Fruit fly (Drosophila melanogaster) whole organism, embryonic: ENCODE results near the gene mAcon1.
A peak's percentile ranks its signal among the peaks of the same experiment; 100 is the strongest.

Source experiments
- Awh ChIP-seq: fragments of 200-800 bp; sonication (Bioruptor generic); IDR thresholded peaks from 2 replicates; pipeline ENCODE4, ENCODE4 v1.3.6; 2022; ENCODE audit warnings: missing biosample characterization, missing genetic modification characterization
- C15 ChIP-seq: fragments of 200-800 bp; sonication (Bioruptor generic); IDR thresholded peaks from 3 replicates; pipeline ENCODE4 v1.3.6; 2022; ENCODE audit warnings: missing biosample characterization, missing genetic modification characterization
- CG11093 ChIP-seq: fragments of 200-800 bp; sonication (Bioruptor generic); IDR thresholded peaks from 3 replicates; pipeline ENCODE4 v1.3.6; 2022; ENCODE audit warnings: missing biosample characterization, missing genetic modification characterization
- CG12219 ChIP-seq: fragments of 200-800 bp; sonication (Bioruptor generic); optimal IDR thresholded peaks from 3 replicates; lab custom pipeline; 2018; ENCODE audit warnings: missing biosample characterization, mild to moderate bottlenecking, missing genetic modification characterization
- CG12391 ChIP-seq: fragments of 200-800 bp; sonication (Bioruptor generic); optimal IDR thresholded peaks from 3 replicates; lab custom pipeline; 2018; ENCODE audit warnings: missing biosample characterization, mild to moderate bottlenecking, missing genetic modification characterization, moderate library complexity
- CG13287 ChIP-seq: fragments of 200-800 bp; sonication (Bioruptor generic); IDR thresholded peaks from 2 replicates; pipeline ENCODE4 v1.3.6; 2022; ENCODE audit warnings: missing biosample characterization, missing genetic modification characterization; ENCODE audit not compliant: partially characterized antibody
- CG14710 ChIP-seq: fragments of 200-800 bp; sonication (Bioruptor generic); optimal IDR thresholded peaks from 3 replicates; lab custom pipeline; 2019; ENCODE audit warnings: missing biosample characterization, mild to moderate bottlenecking, missing genetic modification characterization, moderate library complexity
- CG15073 ChIP-seq: fragments of 200-800 bp; sonication (Bioruptor generic); optimal IDR thresholded peaks from 2 replicates; lab custom pipeline; 2016; ENCODE audit warnings: missing biosample characterization, missing genetic modification characterization
- CG16779 ChIP-seq: fragments of 200-800 bp; sonication (Bioruptor generic); IDR thresholded peaks from 2 replicates; pipeline ENCODE4 v1.3.6; 2022; ENCODE audit warnings: missing biosample characterization, missing genetic modification characterization
- CG16813 ChIP-seq: fragments of 200-800 bp; sonication (Bioruptor generic); IDR thresholded peaks from 3 replicates; pipeline ENCODE4 v1.3.6; 2022; ENCODE audit warnings: missing biosample characterization, missing genetic modification characterization; ENCODE audit not compliant: partially characterized antibody
- CG18476 ChIP-seq: fragments of 200-800 bp; sonication (Bioruptor generic); optimal IDR thresholded peaks from 2 replicates; lab custom pipeline; 2016; ENCODE audit warnings: missing biosample characterization, mild to moderate bottlenecking, missing genetic modification characterization
- CG2875 ChIP-seq: fragments of 200-800 bp; sonication (Bioruptor generic); optimal IDR thresholded peaks from 2 replicates; lab custom pipeline; 2017; ENCODE audit warnings: missing biosample characterization, mild to moderate bottlenecking, missing genetic modification characterization, missing genetic modification reagents
- CG30403 ChIP-seq: fragments of 200-800 bp; sonication (Bioruptor generic); optimal IDR thresholded peaks from 3 replicates; lab custom pipeline; 2016; ENCODE audit warnings: missing biosample characterization, missing genetic modification characterization
- CG3407 ChIP-seq: fragments of 200-800 bp; sonication (Bioruptor generic); optimal IDR thresholded peaks from 2 replicates; lab custom pipeline; 2018; ENCODE audit warnings: missing biosample characterization, mild to moderate bottlenecking, missing genetic modification characterization
- CG7839 ChIP-seq: fragments of 200-800 bp; sonication (Bioruptor generic); optimal IDR thresholded peaks from 3 replicates; lab custom pipeline; 2018; ENCODE audit warnings: missing biosample characterization, mild to moderate bottlenecking, missing genetic modification characterization, moderate library complexity
- CG7987 ChIP-seq: fragments of 200-800 bp; sonication (Bioruptor generic); optimal IDR thresholded peaks from 2 replicates; lab custom pipeline; 2018; ENCODE audit warnings: missing biosample characterization, mild to moderate bottlenecking, missing genetic modification characterization, moderate library complexity
- Doc2 ChIP-seq: fragments of 200-800 bp; sonication (Bioruptor generic); IDR thresholded peaks from 2 replicates; pipeline ENCODE4 v1.3.6; 2022; ENCODE audit warnings: missing biosample characterization, missing genetic modification characterization
- Dp ChIP-seq: fragments of 200-800 bp; sonication (Bioruptor generic); optimal IDR thresholded peaks from 2 replicates; lab custom pipeline; 2018; ENCODE audit warnings: missing biosample characterization, mild to moderate bottlenecking, missing genetic modification characterization, moderate library complexity
- E2f1 ChIP-seq: fragments of 200-800 bp; sonication (Bioruptor generic); IDR thresholded peaks from 2 replicates; pipeline ENCODE4 v1.3.6; 2022; ENCODE audit warnings: missing biosample characterization, missing genetic modification characterization
- Ets97D ChIP-seq: fragments of 200-800 bp; sonication (Bioruptor generic); optimal IDR thresholded peaks from 3 replicates; lab custom pipeline; 2016; ENCODE audit warnings: missing biosample characterization, missing genetic modification characterization
- HHEX ChIP-seq: fragments of 200-800 bp; sonication (Bioruptor generic); optimal IDR thresholded peaks from 3 replicates; lab custom pipeline; 2017; ENCODE audit warnings: missing biosample characterization, mild to moderate bottlenecking, missing genetic modification characterization, missing genetic modification reagents
- HmgD ChIP-seq: fragments of 200-800 bp; sonication (Bioruptor generic); optimal IDR thresholded peaks from 3 replicates; lab custom pipeline; 2016; ENCODE audit warnings: missing biosample characterization, missing genetic modification characterization
- Hsf ChIP-seq: fragments of 200-800 bp; sonication (Bioruptor generic); optimal IDR thresholded peaks from 3 replicates; lab custom pipeline; 2016; ENCODE audit warnings: missing biosample characterization, missing genetic modification characterization
- Mad ChIP-seq: fragments of 200-800 bp; sonication (Bioruptor generic); optimal IDR thresholded peaks from 2 replicates; lab custom pipeline; 2016; ENCODE audit warnings: missing biosample characterization, missing genetic modification characterization
- Myb ChIP-seq: fragments of 200-800 bp; sonication (Bioruptor generic); optimal IDR thresholded peaks from 2 replicates; lab custom pipeline; 2016; ENCODE audit warnings: missing biosample characterization, missing genetic modification characterization
- Opbp ChIP-seq: fragments of 200-800 bp; sonication (Bioruptor generic); IDR thresholded peaks from 3 replicates; pipeline ENCODE4 v1.3.6; 2022; ENCODE audit warnings: missing biosample characterization, missing genetic modification characterization; ENCODE audit not compliant: partially characterized antibody
- Six4 ChIP-seq: fragments of 200-800 bp; sonication (Bioruptor generic); optimal IDR thresholded peaks from 2 replicates; lab custom pipeline; 2016; ENCODE audit warnings: missing biosample characterization, missing genetic modification characterization
- Sry-δ ChIP-seq: fragments of 200-800 bp; sonication (Bioruptor generic); optimal IDR thresholded peaks from 2 replicates; lab custom pipeline; 2016; ENCODE audit warnings: missing biosample characterization, missing genetic modification characterization
- Xrp1 ChIP-seq: fragments of 200-800 bp; sonication (Bioruptor generic); IDR thresholded peaks from 2 replicates; pipeline ENCODE4 v1.3.6; 2022; ENCODE audit warnings: missing biosample characterization, missing genetic modification characterization
- ato ChIP-seq: fragments of 200-800 bp; sonication (Bioruptor generic); IDR thresholded peaks from 2 replicates; pipeline ENCODE4 v1.3.6; 2022; ENCODE audit warnings: missing biosample characterization, missing genetic modification characterization; ENCODE audit not compliant: partially characterized antibody
- bab2 ChIP-seq: fragments of 200-800 bp; sonication (Bioruptor generic); optimal IDR thresholded peaks from 2 replicates; lab custom pipeline; 2016; ENCODE audit warnings: missing biosample characterization, missing genetic modification characterization
- cato ChIP-seq: fragments of 200-800 bp; sonication (Bioruptor generic); optimal IDR thresholded peaks from 2 replicates; lab custom pipeline; 2016; ENCODE audit warnings: missing biosample characterization, missing genetic modification characterization, borderline replicate concordance
- chn ChIP-seq: fragments of 200-800 bp; sonication (Bioruptor generic); optimal IDR thresholded peaks from 2 replicates; lab custom pipeline; 2016; ENCODE audit warnings: missing biosample characterization, missing genetic modification characterization
- corto ChIP-seq: fragments of 200-800 bp; sonication (Bioruptor generic); optimal IDR thresholded peaks from 2 replicates; lab custom pipeline; 2016; ENCODE audit warnings: missing biosample characterization, mild to moderate bottlenecking, missing genetic modification characterization, moderate library complexity
- croc ChIP-seq: fragments of 200-800 bp; sonication (Bioruptor generic); conservative IDR thresholded peaks from 3 replicates; pipeline ENCODE4 v1.3.6; 2022; ENCODE audit warnings: missing biosample characterization, missing genetic modification characterization
- dimm ChIP-seq: fragments of 200-800 bp; sonication (Bioruptor generic); IDR thresholded peaks from 2 replicates; pipeline ENCODE4 v1.3.6; 2022; ENCODE audit warnings: missing biosample characterization, missing genetic modification characterization
- dpn ChIP-seq, 2 experiments: fragments of 200-800 bp; sonication (Bioruptor generic); optimal IDR thresholded peaks; 3 replicates each; lab custom pipeline; 2016; ENCODE audit warnings: missing biosample characterization in 2 of 2, missing genetic modification characterization in 2 of 2
- fd3F ChIP-seq: fragments of 200-800 bp; sonication (Bioruptor generic); optimal IDR thresholded peaks from 2 replicates; lab custom pipeline; 2018; ENCODE audit warnings: missing biosample characterization, mild to moderate bottlenecking, missing genetic modification characterization, moderate library complexity
- fd96Cb ChIP-seq: fragments of 200-800 bp; sonication (Bioruptor generic); optimal IDR thresholded peaks from 2 replicates; lab custom pipeline; 2018; ENCODE audit warnings: missing biosample characterization, mild to moderate bottlenecking, missing genetic modification characterization, moderate library complexity
- maf-S ChIP-seq: fragments of 200-800 bp; sonication (Bioruptor generic); optimal IDR thresholded peaks from 2 replicates; lab custom pipeline; 2016; ENCODE audit warnings: missing biosample characterization, missing genetic modification characterization
- mirr ChIP-seq: fragments of 200-800 bp; sonication (Bioruptor generic); optimal IDR thresholded peaks from 3 replicates; lab custom pipeline; 2018; ENCODE audit warnings: missing biosample characterization, mild to moderate bottlenecking, missing genetic modification characterization
- org-1 ChIP-seq: fragments of 200-800 bp; sonication (Bioruptor generic); optimal IDR thresholded peaks from 2 replicates; lab custom pipeline; 2017; ENCODE audit warnings: missing biosample characterization, missing genetic modification characterization
- prd ChIP-seq, 3 experiments: fragments of >200 bp in 2 of 3; fragments of 200-800 bp in 1 of 3; sonication (Bioruptor generic) in 1 of 3; optimal IDR thresholded peaks in 2 of 3; IDR thresholded peaks in 1 of 3; 2 replicates in 2 of 3; 3 replicates in 1 of 3; pipeline versions ENCODE4 v1.3.6 to Lab custom; 2017 to 2022; ENCODE audit warnings: missing biosample characterization in 1 of 3, missing genetic modification characterization in 1 of 3
- pzg ChIP-seq: fragments of 200-800 bp; sonication (Bioruptor generic); optimal IDR thresholded peaks from 3 replicates; lab custom pipeline; 2018; ENCODE audit warnings: missing biosample characterization, mild to moderate bottlenecking, missing genetic modification characterization, moderate library complexity
- sc ChIP-seq, 3 experiments: fragments of >200 bp in 2 of 3; fragments of 200-800 bp in 1 of 3; sonication (Bioruptor generic) in 1 of 3; optimal IDR thresholded peaks; 2 replicates in 2 of 3; 3 replicates in 1 of 3; lab custom pipeline; 2017; ENCODE audit warnings: mild to moderate bottlenecking in 1 of 3, missing biosample characterization in 1 of 3, missing genetic modification characterization in 1 of 3, missing genetic modification reagents in 1 of 3
- sens ChIP-seq: fragments of 200-800 bp; sonication (Bioruptor generic); peaks from one replicate; lab custom pipeline; 2016; ENCODE audit warnings: missing biosample characterization, missing genetic modification characterization
- sima ChIP-seq: fragments of 200-800 bp; sonication (Bioruptor generic); optimal IDR thresholded peaks from 2 replicates; lab custom pipeline; 2016; ENCODE audit warnings: missing biosample characterization, missing genetic modification characterization
- toy ChIP-seq: fragments of 200-800 bp; sonication (Bioruptor generic); IDR thresholded peaks from 2 replicates; pipeline ENCODE4 v1.3.6; 2022; ENCODE audit warnings: missing biosample characterization, missing genetic modification characterization
- unc-4 ChIP-seq: fragments of 200-800 bp; sonication (Bioruptor generic); IDR thresholded peaks from 2 replicates; pipeline ENCODE4 v1.3.6; 2022; ENCODE audit warnings: missing biosample characterization, missing genetic modification characterization; ENCODE audit not compliant: partially characterized antibody
- vvl ChIP-seq: fragments of 200-800 bp; sonication (Bioruptor generic); IDR thresholded peaks from 2 replicates; pipeline ENCODE4 v1.3.6; 2022; ENCODE audit warnings: missing biosample characterization, missing genetic modification characterization

Gene mAcon1

dm6 chr2L:21221114-21221578 is 52.8 kb downstream of the mAcon1 start, which contains the start of gene CG8677:
CG8677 (plus strand) TSS chr2L:21221312.
- TF ChIP-seq CG2875 = no peak
- TF ChIP-seq Hsf = no peak
- no peak for TF ChIP-seq sc (optimal IDR thresholded peaks at IDR 0.05; lab: Kevin White, UChicago)
- TF ChIP-seq sc (GFP tag; optimal IDR thresholded peaks at IDR 0.05; lab: Kevin White, UChicago) = no peak
- TF ChIP-seq CG12391 (tag; lab: Kevin White, UChicago) = peak; percentile 51
- no peak for TF ChIP-seq Awh
- no peak for TF ChIP-seq E2f1
- TF ChIP-seq prd (optimal IDR thresholded peaks at IDR 0.05; lab: Kevin White, UChicago) = no peak
- TF ChIP-seq prd (GFP tag; IDR thresholded peaks at IDR 0.05; lab: Robert Waterston, UW) = no peak
- no peak for TF ChIP-seq CG12219
- TF ChIP-seq org-1 (GFP tag; lab: Kevin White, UChicago) = no peak
- TF ChIP-seq croc (GFP tag; lab: Robert Waterston, UW) = no peak
- TF ChIP-seq CG7987 = no peak
- TF ChIP-seq HmgD (GFP tag; lab: Kevin White, UChicago) = peak; percentile 22
- TF ChIP-seq C15 (GFP tag; lab: Robert Waterston, UW) = no peak
- TF ChIP-seq sima (GFP tag; lab: Kevin White, UChicago) = no peak
- TF ChIP-seq Mad (GFP tag; lab: Kevin White, UChicago) = no peak
- no peak for TF ChIP-seq unc-4 (GFP tag; lab: Robert Waterston, UW)
- TF ChIP-seq mirr = no peak
- TF ChIP-seq maf-S (GFP tag; lab: Kevin White, UChicago) = no peak
- peak; percentile 24 for TF ChIP-seq Dp (GFP tag; lab: Kevin White, UChicago)
- peak in 1 of 2 experiments; percentile 1 for TF ChIP-seq dpn (GFP tag; optimal IDR thresholded peaks at IDR 0.05; lab: Kevin White, UChicago)
- no peak for TF ChIP-seq ato (GFP tag; lab: Robert Waterston, UW)
- TF ChIP-seq Xrp1 (GFP tag; lab: Robert Waterston, UW) = no peak
- TF ChIP-seq CG7839 = no peak
- TF ChIP-seq chn (GFP tag; lab: Kevin White, UChicago) = no peak
- TF ChIP-seq CG16779 = no peak
- TF ChIP-seq sens (GFP tag; lab: Kevin White, UChicago) = peak; percentile 63
- TF ChIP-seq corto (GFP tag; lab: Kevin White, UChicago) = no peak
- TF ChIP-seq vvl = no peak
- TF ChIP-seq Opbp = 0 out of 3 replicates have a peak, but pooled peaks have one; percentile 40
- TF ChIP-seq CG18476 (GFP tag; lab: Kevin White, UChicago) = no peak
- 0 out of 3 replicates have a peak, but pooled peaks have one; percentile 36 for TF ChIP-seq CG16813 (GFP tag; lab: Robert Waterston, UW)
- no peak for TF ChIP-seq fd3F (GFP tag; lab: Kevin White, UChicago)
- TF ChIP-seq pzg (GFP tag; lab: Kevin White, UChicago) = peak; percentile 85
- TF ChIP-seq CG15073 = no peak
- no peak for TF ChIP-seq Six4
- peak; percentile 44 for TF ChIP-seq Ets97D (GFP tag; lab: Kevin White, UChicago)
- TF ChIP-seq CG13287 (GFP tag; lab: Robert Waterston, UW) = peak; percentile 30; the same call in 1 of the 2 replicates
- no peak for TF ChIP-seq CG11093 (GFP tag; lab: Robert Waterston, UW)
- TF ChIP-seq Myb (GFP tag; lab: Kevin White, UChicago) = peak; percentile 80
- peak; percentile 47 for TF ChIP-seq CG14710
- no peak for TF ChIP-seq CG30403 (GFP tag; lab: Kevin White, UChicago)
- TF ChIP-seq fd96Cb (tag; lab: Kevin White, UChicago) = no peak
- TF ChIP-seq toy = no peak
- no peak for TF ChIP-seq cato (GFP tag; lab: Kevin White, UChicago)
- no peak for TF ChIP-seq dimm (GFP tag; lab: Robert Waterston, UW)
- peak; percentile 14 for TF ChIP-seq Sry-δ
- no peak for TF ChIP-seq CG3407 (GFP tag; lab: Kevin White, UChicago)
- TF ChIP-seq HHEX (GFP tag; lab: Kevin White, UChicago) = no peak
- TF ChIP-seq bab2 = no peak
- no peak for TF ChIP-seq Doc2 (GFP tag; lab: Robert Waterston, UW)
